Fruit fly (Drosophila melanogaster) whole organism, prepupa: ENCODE results near the gene CG11000.

ENCODE experiments used
- Blimp-1 ChIP-seq: fragments of 200-800 bp; sonication (Bioruptor generic); optimal IDR thresholded peaks from 3 replicates; lab custom pipeline; 2017; ENCODE audit warnings: missing biosample characterization, missing genetic modification characterization, mild to moderate bottlenecking, moderate library complexity, missing genetic modification reagents
- CG11294 ChIP-seq: fragments of 200-800 bp; sonication (Bioruptor generic); IDR thresholded peaks from 2 replicates; pipeline ENCODE4 v1.3.6; 2022; ENCODE audit warnings: missing biosample characterization, missing genetic modification characterization
- CG11762 ChIP-seq: fragments of 200-800 bp; sonication (Bioruptor generic); optimal IDR thresholded peaks from 3 replicates; lab custom pipeline; 2016; ENCODE audit warnings: missing biosample characterization, missing genetic modification characterization; ENCODE audit not compliant: insufficient read depth
- CG11902 ChIP-seq: fragments of 200-800 bp; sonication (Bioruptor generic); optimal IDR thresholded peaks from 3 replicates; lab custom pipeline; 2016; ENCODE audit warnings: missing biosample characterization, missing genetic modification characterization
- CG15336 ChIP-seq: fragments of 200-800 bp; sonication (Bioruptor generic); IDR thresholded peaks from 2 replicates; pipeline ENCODE4 v1.3.6; 2022; ENCODE audit warnings: missing biosample characterization, missing genetic modification characterization
- CG1621 ChIP-seq: fragments of 200-800 bp; sonication (Bioruptor generic); optimal IDR thresholded peaks from 3 replicates; lab custom pipeline; 2018; ENCODE audit warnings: missing biosample characterization, mild to moderate bottlenecking, missing genetic modification characterization
- CG3032 ChIP-seq: fragments of 200-800 bp; optimal IDR thresholded peaks from 2 replicates; lab custom pipeline; 2019; ENCODE audit warnings: missing biosample characterization, mild to moderate bottlenecking, missing genetic modification characterization, moderate library complexity
- CG31627 ChIP-seq: fragments of 200-800 bp; sonication (Bioruptor generic); optimal IDR thresholded peaks from 3 replicates; lab custom pipeline; 2016; ENCODE audit warnings: missing biosample characterization, missing genetic modification characterization
- CG4318 ChIP-seq: fragments of 200-800 bp; sonication (Bioruptor generic); optimal IDR thresholded peaks from 3 replicates; lab custom pipeline; 2017; ENCODE audit warnings: missing biosample characterization, mild to moderate bottlenecking, missing genetic modification characterization
- CG6276 ChIP-seq: fragments of 200-800 bp; sonication (Bioruptor generic); optimal IDR thresholded peaks from 2 replicates; lab custom pipeline; 2017; ENCODE audit warnings: missing biosample characterization, mild to moderate bottlenecking, missing genetic modification characterization
- CG6792 ChIP-seq: fragments of 200-800 bp; sonication (Bioruptor generic); optimal IDR thresholded peaks from 3 replicates; lab custom pipeline; 2016; ENCODE audit warnings: missing biosample characterization, missing genetic modification characterization
- CG6854 ChIP-seq: fragments of 200-800 bp; sonication (Bioruptor generic); optimal IDR thresholded peaks from 2 replicates; lab custom pipeline; 2017; ENCODE audit warnings: missing biosample characterization, mild to moderate bottlenecking, missing genetic modification characterization
- CG8319 ChIP-seq: fragments of 200-800 bp; sonication (Bioruptor generic); optimal IDR thresholded peaks from 3 replicates; lab custom pipeline; 2016; ENCODE audit warnings: missing biosample characterization, missing genetic modification characterization
- CG8632 ChIP-seq: fragments of 200-800 bp; sonication (Bioruptor generic); optimal IDR thresholded peaks from 3 replicates; lab custom pipeline; 2016; ENCODE audit warnings: missing biosample characterization, missing genetic modification characterization
- CG9139 ChIP-seq: fragments of 200-800 bp; sonication (Bioruptor generic); optimal IDR thresholded peaks from 3 replicates; lab custom pipeline; 2017; ENCODE audit warnings: missing biosample characterization, mild to moderate bottlenecking, missing genetic modification characterization
- Eip78C ChIP-seq: fragments of 200-800 bp; sonication (Bioruptor generic); peaks from one replicate; lab custom pipeline; 2016; ENCODE audit warnings: missing biosample characterization, missing genetic modification characterization
- Eip93F ChIP-seq: fragments of 200-800 bp; sonication (Bioruptor generic); optimal IDR thresholded peaks from 2 replicates; lab custom pipeline; 2016; ENCODE audit warnings: missing biosample characterization, mild to moderate bottlenecking, missing genetic modification characterization
- Ets96B ChIP-seq: fragments of 200-800 bp; optimal IDR thresholded peaks from 2 replicates; lab custom pipeline; 2019; ENCODE audit warnings: missing biosample characterization, mild to moderate bottlenecking, missing genetic modification characterization, moderate library complexity
- Gug ChIP-seq: fragments of 200-800 bp; sonication (Bioruptor generic); IDR thresholded peaks from 2 replicates; pipeline ENCODE4 v1.3.6; 2022; ENCODE audit warnings: missing biosample characterization, missing genetic modification characterization
- Hr38 ChIP-seq: sonication (Bioruptor generic); optimal IDR thresholded peaks from 2 replicates; lab custom pipeline; 2016; ENCODE audit warnings: missing biosample characterization, missing genetic modification characterization
- Hr39 ChIP-seq: fragments of 200-800 bp; sonication (Bioruptor generic); optimal IDR thresholded peaks from 2 replicates; lab custom pipeline; 2016; ENCODE audit warnings: missing biosample characterization, missing genetic modification characterization
- Hr4 ChIP-seq: fragments of 200-800 bp; sonication (Bioruptor generic); optimal IDR thresholded peaks from 3 replicates; lab custom pipeline; 2016; ENCODE audit warnings: missing biosample characterization, missing genetic modification characterization
- Lpt ChIP-seq: fragments of 200-800 bp; sonication (Bioruptor generic); optimal IDR thresholded peaks from 3 replicates; lab custom pipeline; 2016; ENCODE audit warnings: missing biosample characterization, missing genetic modification characterization
- Smox ChIP-seq: fragments of 200-800 bp; sonication (Bioruptor generic); optimal IDR thresholded peaks from 3 replicates; lab custom pipeline; 2016; ENCODE audit warnings: missing biosample characterization, missing genetic modification characterization
- Sox102F ChIP-seq: fragments of 200-800 bp; sonication (Bioruptor generic); optimal IDR thresholded peaks from 2 replicates; lab custom pipeline; 2016; ENCODE audit warnings: missing biosample characterization, mild to moderate bottlenecking, missing genetic modification characterization
- Sox14 ChIP-seq: fragments of 200-800 bp; sonication (Bioruptor generic); optimal IDR thresholded peaks from 3 replicates; lab custom pipeline; 2016; ENCODE audit warnings: missing biosample characterization, missing genetic modification characterization
- Sox15 ChIP-seq: fragments of 200-800 bp; sonication (Bioruptor generic); optimal IDR thresholded peaks from 3 replicates; lab custom pipeline; 2016; ENCODE audit warnings: missing biosample characterization, missing genetic modification characterization
- achi ChIP-seq: fragments of 200-800 bp; sonication (Bioruptor generic); optimal IDR thresholded peaks from 3 replicates; lab custom pipeline; 2016; ENCODE audit warnings: missing biosample characterization, missing genetic modification characterization
- acj6 ChIP-seq: fragments of 200-800 bp; sonication (Bioruptor generic); optimal IDR thresholded peaks from 3 replicates; lab custom pipeline; 2016; ENCODE audit warnings: missing biosample characterization, missing genetic modification characterization
- cyc ChIP-seq: fragments of 200-800 bp; sonication (Bioruptor generic); optimal IDR thresholded peaks from 3 replicates; lab custom pipeline; 2016; ENCODE audit warnings: missing biosample characterization, missing genetic modification characterization
- dac ChIP-seq: fragments of 200-800 bp; sonication (Bioruptor generic); optimal IDR thresholded peaks from 2 replicates; lab custom pipeline; 2017; ENCODE audit warnings: missing biosample characterization, mild to moderate bottlenecking, missing genetic modification characterization
- eg ChIP-seq: fragments of 200-800 bp; sonication (Bioruptor generic); IDR thresholded peaks from 3 replicates; pipeline ENCODE4 v1.3.6; 2022; ENCODE audit warnings: missing biosample characterization, missing genetic modification characterization
- esn ChIP-seq: fragments of 200-800 bp; sonication (Bioruptor generic); optimal IDR thresholded peaks from 2 replicates; lab custom pipeline; 2016; ENCODE audit warnings: missing biosample characterization, mild to moderate bottlenecking, missing genetic modification characterization, moderate library complexity
- fd59A ChIP-seq: fragments of 200-800 bp; sonication (Bioruptor generic); optimal IDR thresholded peaks from 2 replicates; lab custom pipeline; 2017; ENCODE audit warnings: missing biosample characterization, mild to moderate bottlenecking, missing genetic modification characterization, missing genetic modification reagents
- lz ChIP-seq: fragments of 200-800 bp; sonication (Bioruptor generic); optimal IDR thresholded peaks from 3 replicates; lab custom pipeline; 2016; ENCODE audit warnings: missing biosample characterization, missing genetic modification characterization
- net ChIP-seq: fragments of 200-800 bp; sonication (Bioruptor generic); optimal IDR thresholded peaks from 3 replicates; lab custom pipeline; 2016; ENCODE audit warnings: missing biosample characterization, missing genetic modification characterization
- pdm3 ChIP-seq: fragments of 200-800 bp; sonication (Bioruptor generic); optimal IDR thresholded peaks from 3 replicates; lab custom pipeline; 2016; ENCODE audit warnings: missing biosample characterization, missing genetic modification characterization
- salr ChIP-seq, 2 experiments: fragments of 200-800 bp; sonication (Bioruptor generic); optimal IDR thresholded peaks; 3 replicates each; lab custom pipeline; 2016 to 2018; ENCODE audit warnings: missing biosample characterization in 2 of 2, missing genetic modification characterization in 2 of 2, mild to moderate bottlenecking in 1 of 2
- spab ChIP-seq: fragments of 200-800 bp; sonication (Bioruptor generic); optimal IDR thresholded peaks from 2 replicates; lab custom pipeline; 2017; ENCODE audit warnings: missing biosample characterization, mild to moderate bottlenecking, missing genetic modification characterization, missing genetic modification reagents
- svp ChIP-seq: fragments of 200-800 bp; sonication (Bioruptor generic); peaks from one replicate; lab custom pipeline; 2016; ENCODE audit warnings: missing biosample characterization, missing genetic modification characterization
- topi ChIP-seq: fragments of 200-800 bp; sonication (Bioruptor generic); optimal IDR thresholded peaks from 3 replicates; lab custom pipeline; 2016; ENCODE audit warnings: missing biosample characterization, missing genetic modification characterization
- vri ChIP-seq: fragments of 200-800 bp; sonication (Bioruptor generic); optimal IDR thresholded peaks from 3 replicates; lab custom pipeline; 2016; ENCODE audit warnings: missing biosample characterization, mild to moderate bottlenecking, missing genetic modification characterization

Gene CG11000

dm6 chr3R:5843516-5843915 lies 41.4 kb downstream of the CG11000 start:
- TF ChIP-seq svp (GFP tag; lab: Kevin White, UChicago) (peak; percentile 88), eg (GFP tag; lab: Robert Waterston, UW) (no peak), CG1621 (tag; lab: Kevin White, UChicago) (no peak)
- TF ChIP-seq, all 60 proteins: peak for 1

- TF ChIP-seq svp (GFP tag; lab: Kevin White, UChicago) = peak; percentile 93
- no peak for TF ChIP-seq lz (GFP tag; lab: Kevin White, UChicago)
These were observed 44.6 kb downstream of the CG11000 start, which contains the start of gene CG14676 for dm6 chr3R:5846570-5847270. CG14676 (plus strand) TSS chr3R:5847220.

- TF ChIP-seq Hr38 (GFP tag; lab: Kevin White, UChicago) (no peak), svp (GFP tag; lab: Kevin White, UChicago) (no peak), pdm3 (GFP tag; lab: Kevin White, UChicago) (no peak), salr (GFP tag; optimal IDR thresholded peaks at IDR 0.05; lab: Kevin White, UChicago) (no peak), CG11902 (no peak), cyc (GFP tag; lab: Kevin White, UChicago) (no peak), Eip78C (GFP tag; lab: Kevin White, UChicago) (no peak), spab (no peak), topi (no peak)
These were observed 50.9 kb downstream of the CG11000 start, which contains the start of gene CG34287 for dm6 chr3R:5853032-5853431. CG34287 (plus strand) TSS chr3R:5853332.

dm6 chr3R:5856215-5856614 lies 54.1 kb downstream of the CG11000 start, which contains the start of the genes disp and ECSIT:
disp (minus strand) TSS chr3R:5856311.
ECSIT (plus strand) TSS chr3R:5856585.
- TF ChIP-seq topi (no peak), CG11294 (GFP tag; lab: Robert Waterston, UW) (no peak), CG15336 (GFP tag; lab: Robert Waterston, UW) (no peak), achi (GFP tag; lab: Kevin White, UChicago) (no peak), CG4318 (GFP tag; lab: Kevin White, UChicago) (no peak), lz (GFP tag; lab: Kevin White, UChicago) (peak; percentile 57), CG8319 (GFP tag; lab: Kevin White, UChicago) (no peak), cyc (GFP tag; lab: Kevin White, UChicago) (peak; percentile 55), CG31627 (GFP tag; lab: Kevin White, UChicago) (peak; percentile 54), esn (peak; percentile 62), fd59A (GFP tag; lab: Kevin White, UChicago) (peak; percentile 35), CG6854 (GFP tag; lab: Kevin White, UChicago) (no peak), Hr4 (no peak), CG6792 (no peak), CG8632 (GFP tag; lab: Kevin White, UChicago) (no peak), CG11762 (GFP tag; lab: Kevin White, UChicago) (peak; percentile 33), Hr39 (peak; percentile 49), dac (GFP tag; lab: Kevin White, UChicago) (no peak), svp (GFP tag; lab: Kevin White, UChicago) (no peak), net (no peak), Sox102F (GFP tag; lab: Kevin White, UChicago) (no peak), Lpt (GFP tag; lab: Kevin White, UChicago) (no peak), Eip93F (GFP tag; lab: Kevin White, UChicago) (no peak), eg (GFP tag; lab: Robert Waterston, UW) (no peak), CG9139 (GFP tag; lab: Kevin White, UChicago) (no peak), acj6 (GFP tag; lab: Kevin White, UChicago) (no peak), Sox15 (GFP tag; lab: Kevin White, UChicago) (peak; percentile 6), pdm3 (GFP tag; lab: Kevin White, UChicago) (no peak), Blimp-1 (GFP tag; lab: Kevin White, UChicago) (no peak), vri (GFP tag; lab: Kevin White, UChicago) (peak; percentile 55), CG6276 (GFP tag; lab: Kevin White, UChicago) (no peak), Ets96B (tag; lab: Kevin White, UChicago) (no peak), Gug (GFP tag; lab: Robert Waterston, UW) (no peak), Smox (GFP tag; lab: Kevin White, UChicago) (no peak), Hr38 (GFP tag; lab: Kevin White, UChicago) (no peak), CG3032 (tag; lab: Kevin White, UChicago) (no peak), Sox14 (GFP tag; lab: Kevin White, UChicago) (peak; percentile 87)
